Fruit fly (Drosophila melanogaster): Measurements from ENCODE around the gene Ent1.

Ent1 gene

dm6 chr2L:305646-306045 is 52.0 kb downstream of the Ent1 start, which contains the start of gene Plc21C (continued):
- TF ChIP-seq CG1603 (tag; optimal IDR thresholded peaks at IDR 0.05) (peak; percentile 82), CrebB (tag; optimal IDR thresholded peaks at IDR 0.05) (no peak), cato (GFP tag; optimal IDR thresholded peaks at IDR 0.05; ENCODE audit: borderline replicate concordance) (no peak), Ravus (GFP tag; IDR thresholded peaks at IDR 0.05) (no peak), disco-r (GFP tag; optimal IDR thresholded peaks at IDR 0.05) (no peak), dm (GFP tag; optimal IDR thresholded peaks at IDR 0.05) (peak; percentile 62), Med (GFP tag) (peak; percentile 93), CG10565 (GFP tag; optimal IDR thresholded peaks at IDR 0.05) (no peak), CG7928 (GFP tag; optimal IDR thresholded peaks at IDR 0.05) (peak; percentile 42), croc (GFP tag; conservative IDR thresholded peaks at IDR 0.05) (no peak), Hr78 (GFP tag; optimal IDR thresholded peaks at IDR 0.05) (no peak), sc (optimal IDR thresholded peaks at IDR 0.05) (no peak), sc (GFP tag; optimal IDR thresholded peaks at IDR 0.05) (no peak), HHEX (GFP tag; optimal IDR thresholded peaks at IDR 0.05) (no peak), CG9609 (GFP tag; optimal IDR thresholded peaks at IDR 0.05) (peak; percentile 28), sd (tag; optimal IDR thresholded peaks at IDR 0.05) (peak; percentile 65), ttk (GFP tag; IDR thresholded peaks at IDR 0.05) (no peak), H2.0 (GFP tag; IDR thresholded peaks at IDR 0.05) (no peak), sens-2 (GFP tag; IDR thresholded peaks at IDR 0.05) (no peak), CG11504 (tag; optimal IDR thresholded peaks at IDR 0.05) (peak; percentile 65), wor (GFP tag; IDR thresholded peaks at IDR 0.05) (no peak), tin (GFP tag; optimal IDR thresholded peaks at IDR 0.05) (peak; percentile 42), CG15601 (tag; optimal IDR thresholded peaks at IDR 0.05) (peak; percentile 60), CG3995 (GFP tag; optimal IDR thresholded peaks at IDR 0.05) (peak; percentile 83), trh (GFP tag; optimal IDR thresholded peaks at IDR 0.05) (no peak), CG7987 (GFP tag; optimal IDR thresholded peaks at IDR 0.05) (no peak), peb (GFP tag; IDR thresholded peaks at IDR 0.05) (no peak), CG31388 (GFP tag; optimal IDR thresholded peaks at IDR 0.05) (no peak), nau (GFP tag; optimal IDR thresholded peaks at IDR 0.05) (peak; percentile 5), Fer2 (tag; optimal IDR thresholded peaks at IDR 0.05) (no peak), Abd-B (GFP tag; optimal IDR thresholded peaks at IDR 0.05) (peak; percentile 49), CG14965 (GFP tag; optimal IDR thresholded peaks at IDR 0.05; ENCODE audit: borderline replicate concordance) (no peak), kni (GFP tag; optimal IDR thresholded peaks at IDR 0.05) (peak; percentile 10), CG13296 (GFP tag; optimal IDR thresholded peaks at IDR 0.05) (no peak), CG11696 (GFP tag; IDR thresholded peaks at IDR 0.05) (no peak), maf-S (GFP tag; optimal IDR thresholded peaks at IDR 0.05) (no peak), rib (GFP tag; IDR thresholded peaks at IDR 0.05) (no peak), gsb-n (tag; optimal IDR thresholded peaks at IDR 0.05) (peak; percentile 36), Mes4 (GFP tag; optimal IDR thresholded peaks at IDR 0.05) (no peak), dan (GFP tag; IDR thresholded peaks at IDR 0.05) (no peak), CG13894 (tag; optimal IDR thresholded peaks at IDR 0.05) (peak; percentile 60), abd-A (tag; optimal IDR thresholded peaks at IDR 0.05) (peak; percentile 13), eve (GFP tag; optimal IDR thresholded peaks at IDR 0.05) (no peak), Oaz (GFP tag; IDR thresholded peaks at IDR 0.05) (no peak), CG10321 (GFP tag; IDR thresholded peaks at IDR 0.05) (no peak), CG8765 (GFP tag; IDR thresholded peaks at IDR 0.05) (no peak), Ets65A (GFP tag) (peak; percentile 96), Hr3 (GFP tag; optimal IDR thresholded peaks at IDR 0.05) (peak; percentile 71), CG1792 (GFP tag; optimal IDR thresholded peaks at IDR 0.05) (peak; percentile 23), CG2202 (tag; optimal IDR thresholded peaks at IDR 0.05) (no peak), CG13424 (tag; optimal IDR thresholded peaks at IDR 0.05) (peak; percentile 63), CG7357 (GFP tag; IDR thresholded peaks at IDR 0.05) (no peak)

All from whole organism, embryonic.